Fruit fly (Drosophila melanogaster): ENCODE results near the gene CG6696.

CG6696 gene

DNA sequence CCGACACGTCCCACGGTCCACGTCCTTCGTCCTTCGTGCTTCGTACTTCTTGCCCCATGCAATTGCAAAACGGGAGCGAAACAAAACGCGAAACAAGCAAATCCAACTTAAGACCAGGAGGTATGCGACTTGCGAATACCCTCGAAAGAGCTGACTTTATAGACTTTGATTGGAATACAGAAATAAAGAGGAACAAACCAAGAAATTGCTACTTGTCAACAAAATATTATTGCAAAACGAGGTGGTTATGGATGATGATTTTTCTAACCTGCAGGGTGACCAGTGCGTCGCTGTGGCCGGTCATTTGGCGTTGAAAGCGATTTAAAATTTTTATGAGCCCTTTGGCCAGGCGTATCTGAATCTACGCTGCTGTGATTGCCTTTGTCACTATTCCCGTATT is 48.5 kb downstream of the CG6696 start (continued):
- TF ChIP-seq Awh (GFP tag; IDR thresholded peaks at IDR 0.05) (no peak), ab (GFP tag; optimal IDR thresholded peaks at IDR 0.05) (no peak), B-H2 (GFP tag; optimal IDR thresholded peaks at IDR 0.05) (no peak), CG14441 (GFP tag; IDR thresholded peaks at IDR 0.05) (0 out of 2 replicates have a peak, but pooled peaks have one; percentile 29), CG17359 (tag; optimal IDR thresholded peaks at IDR 0.05) (peak; percentile 0), usp (GFP tag; optimal IDR thresholded peaks at IDR 0.05) (no peak), CG8290 (GFP tag; optimal IDR thresholded peaks at IDR 0.05) (no peak), CG8290 (tag; optimal IDR thresholded peaks at IDR 0.05) (no peak), bbx (GFP tag; IDR thresholded peaks at IDR 0.05; ENCODE audit: partially characterized antibody) (no peak), pho (GFP tag; optimal IDR thresholded peaks at IDR 0.05) (no peak), CG12071 (GFP tag; optimal IDR thresholded peaks at IDR 0.05) (no peak), Neu2 (GFP tag; optimal IDR thresholded peaks at IDR 0.05; ENCODE audit: borderline replicate concordance) (no peak), sima (GFP tag; optimal IDR thresholded peaks at IDR 0.05) (no peak), CG12391 (tag; optimal IDR thresholded peaks at IDR 0.05) (peak; percentile 1), CG16863 (GFP tag; optimal IDR thresholded peaks at IDR 0.05) (no peak), crol (GFP tag; IDR thresholded peaks at IDR 0.05) (no peak), zen2 (GFP tag; IDR thresholded peaks at IDR 0.05; ENCODE audit: partially characterized antibody) (no peak), lab (GFP tag; optimal IDR thresholded peaks at IDR 0.05) (peak; percentile 29), amos (GFP tag; IDR thresholded peaks at IDR 0.05; ENCODE audit: partially characterized antibody) (no peak), CG8765 (GFP tag; IDR thresholded peaks at IDR 0.05) (no peak), CG10654 (GFP tag; optimal IDR thresholded peaks at IDR 0.05) (no peak), CG3838 (GFP tag; optimal IDR thresholded peaks at IDR 0.05) (no peak), CG12104 (GFP tag; optimal IDR thresholded peaks at IDR 0.05) (no peak), dpn (GFP tag; optimal IDR thresholded peaks at IDR 0.05) (no peak), CG6272 (GFP tag; IDR thresholded peaks at IDR 0.05) (no peak), seq (GFP tag; IDR thresholded peaks at IDR 0.05) (no peak), knrl (GFP tag; IDR thresholded peaks at IDR 0.05; ENCODE audit: partially characterized antibody) (no peak), dan (GFP tag; IDR thresholded peaks at IDR 0.05) (no peak), pita (GFP tag; optimal IDR thresholded peaks at IDR 0.05) (no peak), ewg (GFP tag; optimal IDR thresholded peaks at IDR 0.05) (no peak), Blimp-1 (GFP tag; optimal IDR thresholded peaks at IDR 0.05) (no peak), tll (GFP tag; optimal IDR thresholded peaks at IDR 0.05) (no peak), CG7745 (tag; optimal IDR thresholded peaks at IDR 0.05) (no peak), Mad (GFP tag; optimal IDR thresholded peaks at IDR 0.05) (no peak), CG16815 (GFP tag; optimal IDR thresholded peaks at IDR 0.05) (no peak), CG11398 (GFP tag; optimal IDR thresholded peaks at IDR 0.05) (no peak), chn (GFP tag; optimal IDR thresholded peaks at IDR 0.05) (no peak), Lim3 (GFP tag; IDR thresholded peaks at IDR 0.05) (no peak), CG2120 (GFP tag; optimal IDR thresholded peaks at IDR 0.05) (peak; percentile 34), HmgD (GFP tag; optimal IDR thresholded peaks at IDR 0.05) (no peak), tup (GFP tag; optimal IDR thresholded peaks at IDR 0.05) (no peak), al (GFP tag; IDR thresholded peaks at IDR 0.05) (no peak), CTCF (GFP tag; optimal IDR thresholded peaks at IDR 0.05) (no peak), exex (tag; optimal IDR thresholded peaks at IDR 0.05) (no peak), Nf-YB (GFP tag; optimal IDR thresholded peaks at IDR 0.05) (no peak), run (tag; optimal IDR thresholded peaks at IDR 0.05) (no peak), CG15073 (GFP tag; optimal IDR thresholded peaks at IDR 0.05) (no peak), Bdp1 (GFP tag; optimal IDR thresholded peaks at IDR 0.05) (no peak), Hand (GFP tag; optimal IDR thresholded peaks at IDR 0.05) (no peak), Ada2b (GFP tag; IDR thresholded peaks at IDR 0.05) (no peak), slou (GFP tag; optimal IDR thresholded peaks at IDR 0.05) (no peak), CG14050 (GFP tag; IDR thresholded peaks at IDR 0.05) (no peak), CG9876 (GFP tag; optimal IDR thresholded peaks at IDR 0.05) (no peak)

Data from whole organism, embryonic.